Fruit fly (Drosophila melanogaster) whole organism, adult: ENCODE measurements around the gene Gba1b.
A peak's percentile ranks its signal among the peaks of the same experiment; 100 is the strongest.

ENCODE experiments used
- CG11617 ChIP-seq: fragments of 200-800 bp; sonication (Bioruptor generic); optimal IDR thresholded peaks from 2 replicates; lab custom pipeline; 2017; ENCODE audit warnings: mild to moderate bottlenecking, missing biosample characterization, missing genetic modification reagents, missing genetic modification characterization
- CG12768 ChIP-seq: fragments of 200-800 bp; sonication (Bioruptor generic); optimal IDR thresholded peaks from 2 replicates; lab custom pipeline; 2017; ENCODE audit warnings: missing biosample characterization, missing genetic modification characterization, mild to moderate bottlenecking, moderate library complexity, missing genetic modification reagents
- CG14711 ChIP-seq: fragments of 200-800 bp; sonication (Bioruptor generic); optimal IDR thresholded peaks from 2 replicates; lab custom pipeline; 2018; ENCODE audit warnings: missing biosample characterization, mild to moderate bottlenecking, missing genetic modification characterization, moderate library complexity
- CG1620 ChIP-seq: fragments of 200-800 bp; sonication (Bioruptor generic); optimal IDR thresholded peaks from 2 replicates; lab custom pipeline; 2016; ENCODE audit warnings: missing biosample characterization, missing genetic modification characterization
- CG33017 ChIP-seq: fragments of 200-800 bp; sonication (Bioruptor generic); optimal IDR thresholded peaks from 2 replicates; lab custom pipeline; 2018; ENCODE audit warnings: missing biosample characterization, mild to moderate bottlenecking, missing genetic modification characterization, moderate library complexity
- CG5204 ChIP-seq: fragments of 200-800 bp; sonication (Bioruptor generic); optimal IDR thresholded peaks from 2 replicates; lab custom pipeline; 2016; ENCODE audit warnings: missing biosample characterization, missing genetic modification characterization
- CG7045 ChIP-seq: fragments of 200-800 bp; sonication (Bioruptor generic); optimal IDR thresholded peaks from 2 replicates; lab custom pipeline; 2017; ENCODE audit warnings: missing biosample characterization, mild to moderate bottlenecking, missing genetic modification characterization
- CG7101 ChIP-seq: fragments of 200-800 bp; sonication (Bioruptor generic); optimal IDR thresholded peaks from 2 replicates; lab custom pipeline; 2018; ENCODE audit warnings: missing biosample characterization, mild to moderate bottlenecking, missing genetic modification characterization, moderate library complexity
- Clk ChIP-seq: fragments of 200-800 bp; sonication (Bioruptor generic); optimal IDR thresholded peaks from 2 replicates; lab custom pipeline; 2017; ENCODE audit warnings: missing biosample characterization, missing genetic modification characterization
- Crg-1 ChIP-seq: fragments of 200-800 bp; sonication (Bioruptor generic); optimal IDR thresholded peaks from 2 replicates; lab custom pipeline; 2016; ENCODE audit warnings: missing biosample characterization, missing genetic modification characterization
- Hr96 ChIP-seq: fragments of 200-800 bp; sonication (Bioruptor generic); optimal IDR thresholded peaks from 2 replicates; lab custom pipeline; 2016; ENCODE audit warnings: missing biosample characterization, missing genetic modification characterization
- Mnt ChIP-seq: fragments of 200-800 bp; sonication (Bioruptor generic); optimal IDR thresholded peaks from 2 replicates; lab custom pipeline; 2016; ENCODE audit warnings: missing biosample characterization, mild to moderate bottlenecking, missing genetic modification characterization
- bab1 ChIP-seq: fragments of 200-800 bp; sonication (Bioruptor generic); optimal IDR thresholded peaks from 3 replicates; lab custom pipeline; 2019; ENCODE audit warnings: missing biosample characterization, mild to moderate bottlenecking, missing genetic modification characterization, moderate library complexity
- cic ChIP-seq: fragments of 200-800 bp; sonication (Bioruptor generic); optimal IDR thresholded peaks from 2 replicates; lab custom pipeline; 2017; ENCODE audit warnings: missing biosample characterization, mild to moderate bottlenecking, missing genetic modification characterization, moderate library complexity
- cnc ChIP-seq, 2 experiments: fragments of >200 bp; optimal IDR thresholded peaks; 2 replicates each; lab custom pipeline; 2017
- kay ChIP-seq: fragments of 200-800 bp; sonication (Bioruptor generic); peaks from one replicate; lab custom pipeline; 2016; ENCODE audit warnings: missing biosample characterization, missing genetic modification characterization, borderline replicate concordance
- ovo ChIP-seq: fragments of 200-800 bp; sonication (Bioruptor generic); optimal IDR thresholded peaks from 2 replicates; lab custom pipeline; 2016; ENCODE audit warnings: missing biosample characterization, missing genetic modification characterization
- pad ChIP-seq: fragments of 200-800 bp; sonication (Bioruptor generic); optimal IDR thresholded peaks from 3 replicates; lab custom pipeline; 2017; ENCODE audit warnings: missing biosample characterization, missing genetic modification characterization, mild to moderate bottlenecking, moderate library complexity, missing genetic modification reagents
- tj ChIP-seq: fragments of 200-800 bp; sonication (Bioruptor generic); optimal IDR thresholded peaks from 3 replicates; lab custom pipeline; 2017; ENCODE audit warnings: missing biosample characterization, mild to moderate bottlenecking, missing genetic modification characterization, moderate library complexity
- toe ChIP-seq: fragments of 200-800 bp; sonication (Bioruptor generic); optimal IDR thresholded peaks from 2 replicates; lab custom pipeline; 2016; ENCODE audit warnings: missing biosample characterization, missing genetic modification characterization

Gba1b gene

DNA sequence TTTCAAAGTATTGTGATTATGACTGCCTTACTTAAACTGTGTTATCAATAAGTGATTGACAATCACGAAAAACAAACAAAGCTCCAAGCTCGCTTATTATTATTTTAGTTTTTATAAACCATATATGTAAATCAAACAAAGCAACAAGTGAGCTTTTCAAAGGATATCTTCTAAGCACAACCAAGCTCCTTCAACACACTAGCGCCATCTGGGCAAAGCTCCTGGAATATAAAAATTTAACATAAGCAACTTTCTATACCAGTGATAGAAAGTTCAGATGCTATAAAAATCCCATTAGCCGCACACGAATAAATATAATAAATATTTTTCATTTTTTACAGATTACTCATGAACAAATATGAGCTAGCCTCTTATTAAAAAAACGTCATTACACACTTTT is 40.2 kb upstream of the Gba1b start:
- no peak for TF ChIP-seq pad (GFP tag; lab: Kevin White, UChicago)
- no peak for TF ChIP-seq toe (GFP tag; lab: Kevin White, UChicago)
- no peak for TF ChIP-seq CG12768 (GFP tag; lab: Kevin White, UChicago)
- TF ChIP-seq kay (GFP tag; lab: Kevin White, UChicago): peak; percentile 77
- TF ChIP-seq CG14711: no peak
- TF ChIP-seq tj: peak; percentile 20

DNA sequence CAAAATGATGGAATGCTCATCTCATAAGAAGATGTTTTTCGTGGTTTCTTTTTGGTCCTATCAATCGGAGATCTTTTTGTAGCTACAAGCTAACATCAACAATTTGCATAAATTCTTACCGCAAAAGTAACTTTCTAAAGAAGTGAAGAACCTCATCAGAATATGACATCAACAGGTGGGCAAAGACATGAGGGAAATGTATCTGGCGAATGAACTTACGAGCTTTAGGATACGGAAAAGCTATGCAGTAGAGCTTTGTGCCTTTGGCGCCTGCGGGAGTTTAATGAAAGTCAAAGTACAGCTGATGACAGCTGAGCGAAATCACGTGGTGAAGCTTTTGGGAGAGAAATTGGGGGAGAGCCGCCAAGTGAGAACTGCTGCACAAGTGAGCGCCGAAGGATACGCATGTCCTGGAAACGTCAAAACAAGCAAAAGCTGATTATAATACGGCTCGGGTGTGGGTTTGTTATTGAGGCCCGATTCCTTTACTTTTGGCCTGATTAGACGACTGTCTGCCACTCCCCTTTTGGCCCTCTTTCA is 37.9 kb upstream of the Gba1b start:
- no peak for TF ChIP-seq Clk (GFP tag; lab: Kevin White, UChicago)
- no peak for TF ChIP-seq CG12768 (GFP tag; lab: Kevin White, UChicago)
- TF ChIP-seq CG1620: no peak
- no peak for TF ChIP-seq tj
- no peak for TF ChIP-seq kay (GFP tag; lab: Kevin White, UChicago)
- TF ChIP-seq Hr96 (GFP tag; lab: Kevin White, UChicago): no peak
- TF ChIP-seq CG33017 (tag; lab: Kevin White, UChicago): no peak
- TF ChIP-seq Mnt (GFP tag; lab: Kevin White, UChicago): no peak
- TF ChIP-seq pad (GFP tag; lab: Kevin White, UChicago): no peak
- no peak for TF ChIP-seq ovo

DNA sequence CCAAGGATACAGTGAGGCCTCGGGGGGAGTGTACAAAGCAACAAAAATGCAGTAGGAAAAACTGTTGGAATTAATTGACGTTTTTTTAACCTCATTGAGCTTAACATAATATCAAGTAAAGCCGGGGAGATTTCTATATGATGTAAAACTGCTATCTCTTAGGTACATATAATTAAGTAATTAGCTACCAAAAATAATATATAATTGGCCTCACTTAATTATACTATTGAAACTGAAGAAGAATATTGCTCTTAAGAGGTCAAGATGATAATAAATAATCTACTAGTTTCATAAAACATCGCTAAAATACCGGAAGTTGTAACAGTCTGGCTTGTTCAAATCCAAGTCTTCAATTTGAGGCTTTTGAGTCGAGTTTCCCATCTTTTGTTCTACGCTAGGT is 37.2 kb upstream of the Gba1b start:
- no peak for TF ChIP-seq CG33017 (tag; lab: Kevin White, UChicago)
- peak; percentile 39 for TF ChIP-seq CG12768 (GFP tag; lab: Kevin White, UChicago)
- peak; percentile 19 for TF ChIP-seq CG5204
- no peak for TF ChIP-seq Mnt (GFP tag; lab: Kevin White, UChicago)
- TF ChIP-seq cnc (optimal IDR thresholded peaks at IDR 0.05; lab: Kevin White, UChicago): no peak
- TF ChIP-seq Clk (GFP tag; lab: Kevin White, UChicago): no peak
- no peak for TF ChIP-seq toe (GFP tag; lab: Kevin White, UChicago)
- no peak for TF ChIP-seq Hr96 (GFP tag; lab: Kevin White, UChicago)
- TF ChIP-seq CG11617: no peak
- TF ChIP-seq CG1620: no peak
- no peak for TF ChIP-seq tj
- TF ChIP-seq CG14711: no peak
- TF ChIP-seq CG7101 (tag; lab: Kevin White, UChicago): no peak
- TF ChIP-seq kay (GFP tag; lab: Kevin White, UChicago): no peak
- TF ChIP-seq Crg-1 (GFP tag; lab: Kevin White, UChicago): no peak
- TF ChIP-seq bab1 (GFP tag; lab: Kevin White, UChicago): no peak
- TF ChIP-seq CG7045 (GFP tag; lab: Kevin White, UChicago): peak; percentile 42
- TF ChIP-seq cic: no peak
- TF ChIP-seq ovo: no peak

DNA sequence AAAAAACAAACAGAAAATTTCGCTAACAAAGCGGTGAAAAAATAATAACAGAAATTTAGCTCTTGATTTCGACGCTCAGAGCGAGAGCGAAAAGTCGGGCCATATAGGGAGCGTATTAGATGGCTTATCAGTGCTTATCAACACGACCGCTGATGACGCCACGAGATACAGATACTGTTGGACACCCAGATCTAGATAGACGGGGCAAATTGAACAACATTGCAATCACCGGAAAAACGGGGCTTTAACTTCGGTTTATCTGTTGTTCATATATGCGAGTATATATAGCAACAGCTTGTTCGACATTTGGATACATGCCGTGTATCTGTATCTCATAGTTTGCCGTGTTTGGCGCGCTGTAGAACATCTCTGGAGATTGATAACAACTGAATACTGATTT is 36.0 kb upstream of the Gba1b start:
- no peak for TF ChIP-seq pad (GFP tag; lab: Kevin White, UChicago)
- no peak for TF ChIP-seq CG33017 (tag; lab: Kevin White, UChicago)
- no peak for TF ChIP-seq Clk (GFP tag; lab: Kevin White, UChicago)
- TF ChIP-seq ovo: no peak
- TF ChIP-seq CG14711: no peak
- TF ChIP-seq Mnt (GFP tag; lab: Kevin White, UChicago): no peak
- TF ChIP-seq cnc (optimal IDR thresholded peaks at IDR 0.05; lab: Kevin White, UChicago): no peak
- no peak for TF ChIP-seq CG7045 (GFP tag; lab: Kevin White, UChicago)
- TF ChIP-seq cic: no peak
- no peak for TF ChIP-seq toe (GFP tag; lab: Kevin White, UChicago)
- no peak for TF ChIP-seq CG7101 (tag; lab: Kevin White, UChicago)
- TF ChIP-seq CG12768 (GFP tag; lab: Kevin White, UChicago): no peak
- no peak for TF ChIP-seq CG1620
- no peak for TF ChIP-seq bab1 (GFP tag; lab: Kevin White, UChicago)
- no peak for TF ChIP-seq Hr96 (GFP tag; lab: Kevin White, UChicago)
- TF ChIP-seq tj: no peak
- TF ChIP-seq CG11617: no peak
- TF ChIP-seq kay (GFP tag; lab: Kevin White, UChicago): no peak

DNA sequence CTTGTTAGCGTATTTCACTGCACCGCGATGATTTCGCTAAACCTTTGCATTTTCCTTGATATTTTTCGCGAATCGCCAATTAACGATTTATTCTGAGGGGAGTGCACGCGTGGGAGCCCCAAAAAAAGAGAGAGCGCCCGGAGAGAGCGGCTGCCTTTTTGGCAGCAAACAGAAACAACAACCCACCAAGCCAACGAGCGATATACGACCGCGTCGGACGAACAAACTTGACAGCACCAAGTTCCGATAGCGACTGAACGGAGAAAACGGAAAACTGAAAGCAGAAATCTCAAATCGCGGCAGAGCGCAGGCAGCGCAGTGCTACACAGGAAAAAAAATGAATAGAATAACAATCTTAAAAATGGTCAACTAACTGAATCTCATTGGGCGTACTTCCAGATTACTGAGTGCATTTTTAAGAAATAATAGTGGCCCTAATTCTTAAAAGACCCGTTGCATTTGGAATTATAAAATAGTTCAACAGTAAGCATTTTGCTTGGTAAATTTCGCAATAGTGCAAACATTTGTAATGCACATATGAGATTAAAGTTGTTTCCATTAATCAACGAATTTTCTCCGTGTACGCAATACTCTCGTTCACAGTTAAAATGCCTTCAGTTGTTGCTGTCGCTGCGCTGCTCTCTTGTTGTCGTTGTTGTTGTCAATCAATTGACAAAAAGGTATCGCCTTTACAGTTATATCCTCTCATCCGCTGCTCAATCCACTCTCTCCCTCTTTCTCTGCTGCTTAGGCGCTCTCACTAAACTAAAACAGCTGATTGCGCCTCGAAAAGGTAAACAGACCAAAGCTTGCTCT is 35.0 kb upstream of the Gba1b start, which contains the start of gene CG31145:
CG31145 (minus strand) TSS at position 259 of the 816 bp plus-strand sequence.
- peak; percentile 98 for TF ChIP-seq CG1620
- peak; percentile 100 for TF ChIP-seq CG11617
- TF ChIP-seq Crg-1 (GFP tag; lab: Kevin White, UChicago): peak; percentile 99
- TF ChIP-seq bab1 (GFP tag; lab: Kevin White, UChicago): peak; percentile 98
- TF ChIP-seq ovo: peak; percentile 100
- TF ChIP-seq CG7045 (GFP tag; lab: Kevin White, UChicago): peak; percentile 100
- no peak for TF ChIP-seq cnc (optimal IDR thresholded peaks at IDR 0.05; lab: Kevin White, UChicago)
- TF ChIP-seq CG5204: peak; percentile 100
- TF ChIP-seq Mnt (GFP tag; lab: Kevin White, UChicago): peak; percentile 95
- peak; percentile 100 for TF ChIP-seq CG12768 (GFP tag; lab: Kevin White, UChicago)
- peak; percentile 99 for TF ChIP-seq CG33017 (tag; lab: Kevin White, UChicago)
- TF ChIP-seq cic: peak; percentile 96
- peak; percentile 100 for TF ChIP-seq toe (GFP tag; lab: Kevin White, UChicago)
- TF ChIP-seq CG7101 (tag; lab: Kevin White, UChicago): peak; percentile 99
- TF ChIP-seq Hr96 (GFP tag; lab: Kevin White, UChicago): peak; percentile 99
- TF ChIP-seq tj: peak; percentile 95
- TF ChIP-seq kay (GFP tag; lab: Kevin White, UChicago): peak; percentile 57
- TF ChIP-seq pad (GFP tag; lab: Kevin White, UChicago): peak; percentile 96
- peak; percentile 99 for TF ChIP-seq Clk (GFP tag; lab: Kevin White, UChicago)
- TF ChIP-seq CG14711: peak; percentile 96
